Worm (Caenorhabditis elegans) whole organism, young adult: ENCODE measurements around the gene C56A3.6.

Experiments used
- B0019.2 ChIP-seq: fragments of 200-800 bp; sonication (Bioruptor generic); conservative IDR thresholded peaks from 2 replicates; pipeline ENCODE4 v1.3.6; 2022; ENCODE audit warnings: missing genetic modification reagents, missing genetic modification characterization, missing compliant biosample characterization
- B0035.1 ChIP-seq: sonication (generic microtip); optimal IDR thresholded peaks from 2 replicates; lab custom pipeline; 2016; ENCODE audit warnings: missing genetic modification characterization, mild to moderate bottlenecking, missing compliant biosample characterization, missing genotype, missing genetic modification reagents
- F55B11.4 ChIP-seq: sonication (generic microtip); optimal IDR thresholded peaks from 2 replicates; lab custom pipeline; 2016; ENCODE audit warnings: missing compliant biosample characterization, missing genetic modification characterization, borderline replicate concordance; ENCODE audit not compliant: insufficient read depth
- T07F8.4 ChIP-seq: sonication (generic microtip); optimal IDR thresholded peaks from 2 replicates; lab custom pipeline; 2016; ENCODE audit warnings: mild to moderate bottlenecking, missing genetic modification characterization, moderate library complexity, missing compliant biosample characterization
- Y95B8A.8 ChIP-seq: fragments of 200-800 bp; sonication (Bioruptor generic); IDR thresholded peaks from 2 replicates; pipeline ENCODE4 v1.3.6; 2022; ENCODE audit warnings: missing genetic modification reagents, missing genetic modification characterization, missing compliant biosample characterization
- aptf-3 ChIP-seq: fragments of 200-800 bp; sonication (Bioruptor generic); IDR thresholded peaks from 2 replicates; pipeline ENCODE4 v1.3.6; 2022; ENCODE audit warnings: missing genetic modification characterization, missing compliant biosample characterization
- ceh-27 ChIP-seq: fragments of 200-800 bp; sonication (Bioruptor generic); optimal IDR thresholded peaks from 2 replicates; lab custom pipeline; 2018; ENCODE audit warnings: mild to moderate bottlenecking, missing genetic modification characterization, moderate library complexity, missing compliant biosample characterization
- lin-35 ChIP-seq, 3 experiments: fragments of 150-350 bp in 2 of 3; sonication (generic microtip) in 1 of 3; optimal IDR thresholded peaks; 2 replicates each; lab custom pipeline; 2014 to 2018; ENCODE audit warnings: missing biosample characterization in 3 of 3, missing genetic modification characterization in 3 of 3, missing genetic modification reagents in 3 of 3
- madf-8 ChIP-seq: fragments of 200-800 bp; sonication (Bioruptor generic); conservative IDR thresholded peaks from 2 replicates; pipeline ENCODE4 v1.3.6; 2022; ENCODE audit warnings: missing genetic modification reagents, missing genetic modification characterization, missing compliant biosample characterization
- rcor-1 ChIP-seq: fragments of 200-800 bp; sonication (Bioruptor generic); IDR thresholded peaks from 2 replicates; pipeline ENCODE4 v1.3.6; 2022; ENCODE audit warnings: missing genetic modification reagents, missing genetic modification characterization, missing compliant biosample characterization
- sea-2 ChIP-seq: fragments of 200-800 bp; sonication (Bioruptor generic); IDR thresholded peaks from 2 replicates; pipeline ENCODE4 v1.3.6; 2022; ENCODE audit warnings: missing genetic modification characterization, missing compliant biosample characterization
- unc-62 ChIP-seq: fragments of 150-350 bp; optimal IDR thresholded peaks from 2 replicates; lab custom pipeline; 2014; ENCODE audit warnings: missing biosample characterization, missing genetic modification reagents, missing genetic modification characterization

- TF ChIP-seq lin-35 (GFP tag; optimal IDR thresholded peaks at IDR 0.05; lab: Kevin White, UChicago) (no peak), rcor-1 (GFP tag; lab: Robert Waterston, UW) (no peak), B0019.2 (GFP tag; lab: Robert Waterston, UW) (no peak), madf-8 (no peak), Y95B8A.8 (GFP tag; lab: Robert Waterston, UW) (no peak), aptf-3 (no peak), B0035.1 (tag; lab: Kevin White, UChicago) (no peak), ceh-27 (no peak), unc-62 (GFP tag; lab: Kevin White, UChicago) (no peak), sea-2 (GFP tag; lab: Robert Waterston, UW) (no peak), T07F8.4 (tag; lab: Kevin White, UChicago) (no peak), F55B11.4 (tag; lab: Kevin White, UChicago) (no peak)
Measured at ce11 chrV:13563841-13564240, 7.6 kb upstream of the C56A3.6 start, which contains the start of gene grl-17.
